Worm (Caenorhabditis elegans): ENCODE measurements around the gene F21D5.3.

Gene F21D5.3

DNA sequence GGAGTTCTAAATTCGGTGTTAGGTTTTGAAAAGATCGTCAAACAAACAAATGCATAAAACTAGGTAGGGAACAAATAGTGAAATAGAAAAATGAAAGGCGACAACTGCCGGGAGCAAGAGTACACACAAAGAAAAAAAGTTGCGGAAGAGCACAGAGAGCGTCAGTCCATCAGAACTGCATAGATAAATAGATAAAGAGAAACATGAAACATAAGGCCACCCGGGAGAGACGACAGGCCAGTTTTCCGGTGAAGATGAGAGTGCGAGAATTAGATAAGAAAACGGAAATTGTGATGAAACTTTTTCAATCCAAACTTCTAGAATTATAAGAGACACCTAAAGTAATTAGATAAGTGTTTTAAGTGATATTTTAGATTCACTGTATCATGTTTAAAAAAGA is 27.1 kb downstream of the F21D5.3 start:
- TF ChIP-seq pqm-1 (tag; optimal IDR thresholded peaks at IDR 0.05) = peak; percentile 68
- peak; percentile 41 for TF ChIP-seq nfya-1 (tag; optimal IDR thresholded peaks at IDR 0.05; ENCODE audit: insufficient read depth)
- no peak for TF ChIP-seq nhr-28 (tag; optimal IDR thresholded peaks at IDR 0.05)
- TF ChIP-seq pha-4 (tag; optimal IDR thresholded peaks at IDR 0.05) = peak; percentile 45
- no peak for TF ChIP-seq ceh-28 (tag; optimal IDR thresholded peaks at IDR 0.05)
- peak; percentile 85 for TF ChIP-seq elt-2 (tag; optimal IDR thresholded peaks at IDR 0.05)

DNA sequence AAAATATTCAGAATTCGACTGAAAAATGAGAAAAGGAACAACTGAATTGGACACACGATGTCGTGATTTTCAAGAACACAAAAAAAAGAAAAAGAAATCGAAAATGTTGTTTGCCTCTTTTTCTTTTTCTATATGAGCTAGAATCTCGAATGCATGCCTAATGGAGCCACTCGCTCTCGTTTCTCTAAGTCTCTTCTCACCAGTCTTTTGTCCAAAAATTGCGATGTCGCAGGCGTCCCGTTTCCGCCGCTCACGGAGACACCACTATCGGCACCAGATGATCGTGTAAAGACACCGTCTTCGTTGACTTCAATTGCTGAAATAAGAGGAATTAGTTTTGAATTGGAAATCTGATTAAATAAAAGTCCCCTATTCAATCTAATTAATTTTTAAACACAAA is 28.0 kb downstream of the F21D5.3 start:
- TF ChIP-seq nhr-11 (tag; optimal IDR thresholded peaks at IDR 0.05) (no peak), ceh-28 (tag; optimal IDR thresholded peaks at IDR 0.05) (no peak), elt-1 (tag; optimal IDR thresholded peaks at IDR 0.05) (no peak), nhr-67 (tag; optimal IDR thresholded peaks at IDR 0.05) (no peak), pha-4 (tag; optimal IDR thresholded peaks at IDR 0.05) (peak; percentile 4), elt-2 (tag; optimal IDR thresholded peaks at IDR 0.05) (peak; percentile 17), lin-39 (tag; optimal IDR thresholded peaks at IDR 0.05) (peak; percentile 84), egl-27 (tag; optimal IDR thresholded peaks at IDR 0.05) (no peak), fkh-10 (GFP tag; optimal IDR thresholded peaks at IDR 0.05) (peak; percentile 37), egl-5 (tag; optimal IDR thresholded peaks at IDR 0.05) (no peak), hmg-11 (tag; optimal IDR thresholded peaks at IDR 0.05) (peak; percentile 32), nfya-1 (tag; optimal IDR thresholded peaks at IDR 0.05; ENCODE audit: insufficient read depth) (peak; percentile 66), lin-15B (tag; optimal IDR thresholded peaks at IDR 0.05) (peak; percentile 27)

DNA sequence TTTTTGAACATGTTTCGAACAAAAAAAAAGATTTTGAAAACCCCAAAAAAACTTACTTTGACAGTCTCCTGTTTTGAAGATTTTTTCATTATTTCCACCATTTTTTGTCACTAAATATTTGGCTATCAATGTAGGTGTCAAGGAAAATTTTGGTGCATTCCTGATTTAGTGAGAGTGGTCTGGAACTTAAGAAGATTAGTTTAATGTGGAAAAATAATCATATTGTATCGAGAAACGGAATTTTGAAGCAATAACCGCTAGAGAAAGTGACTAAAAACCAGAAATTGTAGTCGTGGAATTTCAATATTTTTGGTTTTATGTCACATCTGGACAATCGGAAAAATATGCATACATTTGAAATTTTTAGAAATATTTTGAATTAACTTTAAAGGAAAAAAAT is 31.3 kb downstream of the F21D5.3 start, which contains the start of the genes F20C5.11 and klp-11:
Gene F20C5.11, minus strand, starts transcription at position 101 of the 400 bp plus-strand sequence.
Gene klp-11, minus strand, starts transcription at position 171 of the 400 bp plus-strand sequence.
- TF ChIP-seq nhr-25 (tag; optimal IDR thresholded peaks at IDR 0.05) (no peak), egl-27 (tag; optimal IDR thresholded peaks at IDR 0.05) (no peak), pha-4 (tag; optimal IDR thresholded peaks at IDR 0.05) (no peak), unc-39 (tag; optimal IDR thresholded peaks at IDR 0.05) (no peak)

DNA sequence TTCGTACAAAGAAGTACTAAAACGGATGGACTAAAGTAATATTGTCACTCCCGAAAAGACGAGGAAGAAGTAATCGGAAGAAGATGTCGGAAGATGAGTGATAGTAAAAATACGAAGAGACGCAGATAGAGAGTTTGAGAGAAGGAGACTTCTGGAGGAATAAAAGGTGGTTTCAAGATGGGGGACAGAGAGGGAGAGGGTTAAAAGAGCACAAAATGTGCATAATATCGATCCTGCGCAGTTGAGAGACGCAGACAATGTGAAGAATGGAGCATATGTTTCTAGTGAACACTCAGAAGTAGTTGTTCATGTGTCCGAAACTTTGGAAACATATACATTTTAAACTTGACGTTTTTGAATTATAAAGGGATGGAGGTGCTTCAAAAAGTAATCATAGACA is 31.9 kb downstream of the F21D5.3 start:
- TF ChIP-seq nhr-43 (tag; optimal IDR thresholded peaks at IDR 0.05; ENCODE audit: poor library complexity, severe bottlenecking) = no peak
- peak; percentile 81 for TF ChIP-seq lin-39 (tag; optimal IDR thresholded peaks at IDR 0.05)
- no peak for TF ChIP-seq ama-1 (optimal IDR thresholded peaks at IDR 0.05)
- no peak for TF ChIP-seq fos-1 (tag; optimal IDR thresholded peaks at IDR 0.05)
- TF ChIP-seq lin-15B (tag; optimal IDR thresholded peaks at IDR 0.05) = peak; percentile 37
- peak; percentile 82 for TF ChIP-seq nfya-1 (tag; optimal IDR thresholded peaks at IDR 0.05; ENCODE audit: insufficient read depth)
- no peak for TF ChIP-seq nhr-25 (tag; optimal IDR thresholded peaks at IDR 0.05)
- TF ChIP-seq R02D3.7 (tag; optimal IDR thresholded peaks at IDR 0.05) = no peak
- TF ChIP-seq fkh-10 (GFP tag; optimal IDR thresholded peaks at IDR 0.05) = peak; percentile 48
- TF ChIP-seq hmg-11 (tag; optimal IDR thresholded peaks at IDR 0.05) = peak; percentile 28
- no peak for TF ChIP-seq unc-39 (tag; optimal IDR thresholded peaks at IDR 0.05)
- TF ChIP-seq ceh-28 (tag; optimal IDR thresholded peaks at IDR 0.05) = peak; percentile 69
- peak; percentile 46 for TF ChIP-seq sea-2 (GFP tag; optimal IDR thresholded peaks at IDR 0.05)
- no peak for TF ChIP-seq ceh-16 (tag; optimal IDR thresholded peaks at IDR 0.05)
- peak; percentile 52 for TF ChIP-seq snpc-4 (tag; optimal IDR thresholded peaks at IDR 0.05)
- TF ChIP-seq ztf-11 (tag; optimal IDR thresholded peaks at IDR 0.05) = no peak

DNA sequence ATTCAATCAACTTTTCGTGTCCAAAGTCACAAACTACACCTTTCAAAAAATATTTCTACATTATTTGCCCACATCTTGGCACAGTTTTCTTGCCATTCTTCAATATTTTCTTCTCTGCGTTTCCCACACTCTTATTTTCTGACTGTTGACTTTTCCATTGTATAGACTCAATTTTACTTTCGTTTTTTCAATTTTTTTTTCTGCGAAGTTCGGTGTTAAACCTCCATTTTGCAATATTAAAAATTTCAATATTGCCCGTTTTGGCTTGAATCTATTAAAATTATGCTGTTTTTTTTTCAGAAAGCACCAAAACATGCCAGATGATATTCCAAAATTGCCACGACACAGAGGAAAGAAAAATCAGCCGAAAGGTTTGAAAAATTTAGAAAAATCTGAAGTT is 34.0 kb downstream of the F21D5.3 start, which contains the start of gene cdc-50.B:
Gene cdc-50.B, plus strand, starts transcription at position 301 of the 400 bp plus-strand sequence.
- TF ChIP-seq nhr-25 (tag; optimal IDR thresholded peaks at IDR 0.05) = no peak
- TF ChIP-seq nhr-76 (tag; optimal IDR thresholded peaks at IDR 0.05) = no peak
- no peak for TF ChIP-seq elt-1 (tag; optimal IDR thresholded peaks at IDR 0.05)
- no peak for TF ChIP-seq fkh-10 (GFP tag; optimal IDR thresholded peaks at IDR 0.05)
- no peak for TF ChIP-seq egl-5 (tag; optimal IDR thresholded peaks at IDR 0.05)
- TF ChIP-seq nhr-12 (tag; optimal IDR thresholded peaks at IDR 0.05) = no peak
- TF ChIP-seq pha-4 (tag; optimal IDR thresholded peaks at IDR 0.05) = peak; percentile 84

DNA sequence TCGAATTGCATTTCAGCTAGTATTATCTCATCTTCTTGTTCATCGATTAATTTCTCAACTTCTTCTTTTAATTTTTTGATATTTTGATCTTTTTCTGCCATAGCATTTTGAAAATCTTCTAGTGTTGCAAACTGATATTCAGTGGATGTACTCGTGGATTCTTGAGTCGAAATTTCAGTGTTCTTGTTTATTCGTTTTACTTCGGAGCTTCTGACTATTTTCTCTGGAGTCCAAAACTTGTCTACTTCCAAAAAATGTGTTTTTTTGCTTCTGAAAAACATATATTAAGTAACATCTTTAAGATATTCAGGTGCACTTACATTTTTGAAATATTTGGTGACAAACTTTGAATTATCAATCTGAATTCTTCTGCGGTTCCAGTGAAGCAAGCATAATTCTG is 38.9 kb downstream of the F21D5.3 start, which contains the start of gene F20C5.5:
Gene F20C5.5, minus strand, starts transcription at position 101 of the 400 bp plus-strand sequence.
- TF ChIP-seq fkh-10 (GFP tag; optimal IDR thresholded peaks at IDR 0.05) = no peak
- no peak for TF ChIP-seq pqm-1 (tag; optimal IDR thresholded peaks at IDR 0.05)
- no peak for TF ChIP-seq nhr-28 (tag; optimal IDR thresholded peaks at IDR 0.05)
- no peak for TF ChIP-seq mml-1 (tag; optimal IDR thresholded peaks at IDR 0.05)
- no peak for TF ChIP-seq nhr-77 (tag; optimal IDR thresholded peaks at IDR 0.05)
- TF ChIP-seq ceh-82 (tag; optimal IDR thresholded peaks at IDR 0.05) = no peak
- no peak for TF ChIP-seq ceh-28 (tag; optimal IDR thresholded peaks at IDR 0.05)
- no peak for TF ChIP-seq elt-1 (tag; optimal IDR thresholded peaks at IDR 0.05)
- no peak for TF ChIP-seq ZK546.5 (tag; optimal IDR thresholded peaks at IDR 0.05)
- TF ChIP-seq aly-2 (tag; optimal IDR thresholded peaks at IDR 0.05) = no peak
- no peak for TF ChIP-seq nhr-237 (tag; optimal IDR thresholded peaks at IDR 0.05)
- no peak for TF ChIP-seq lsy-12 (tag; optimal IDR thresholded peaks at IDR 0.05)

Measured in whole organism, L3 larva.